Worm (Caenorhabditis elegans): Measurements from ENCODE around the gene F38H12.5.

- no peak for TF ChIP-seq pes-1 (GFP tag; IDR thresholded peaks at IDR 0.05)
- TF ChIP-seq ama-1 (optimal IDR thresholded peaks at IDR 0.05): no peak
- TF ChIP-seq B0310.2 (tag; optimal IDR thresholded peaks at IDR 0.05): no peak
- TF ChIP-seq flt-1 (GFP tag; IDR thresholded peaks at IDR 0.05): no peak
- no peak for TF ChIP-seq sea-1 (GFP tag; conservative IDR thresholded peaks at IDR 0.05)
- TF ChIP-seq F13C5.2 (tag; optimal IDR thresholded peaks at IDR 0.05): no peak
- TF ChIP-seq ceh-13 (GFP tag; optimal IDR thresholded peaks at IDR 0.05): no peak
- TF ChIP-seq ceh-36 (tag; optimal IDR thresholded peaks at IDR 0.05): no peak
- no peak for TF ChIP-seq tra-4 (tag; optimal IDR thresholded peaks at IDR 0.05)
- TF ChIP-seq tbx-37 (GFP tag; conservative IDR thresholded peaks at IDR 0.05): no peak
These were observed 27.0 kb upstream of the F38H12.5 start, which contains the start of gene clc-18 for ce11 chrV:4109873-4110272.

Data from whole organism, early embryonic.